Worm (Caenorhabditis elegans) whole organism, L3 larva: ENCODE data around the gene sid-3.

Source experiments
- ZK546.5 ChIP-seq: sonication (generic microtip); optimal IDR thresholded peaks from 2 replicates; lab custom pipeline; 2017; ENCODE audit warnings: missing biosample characterization, missing genetic modification characterization
- aly-2 ChIP-seq: fragments of 150-350 bp; optimal IDR thresholded peaks from 2 replicates; lab custom pipeline; 2014; ENCODE audit warnings: missing biosample characterization, missing genetic modification characterization
- ama-1 ChIP-seq: fragments of 150-350 bp; optimal IDR thresholded peaks from 2 replicates; lab custom pipeline; 2018
- ceh-16 ChIP-seq: sonication (generic microtip); optimal IDR thresholded peaks from 2 replicates; lab custom pipeline; 2017; ENCODE audit warnings: missing biosample characterization, missing genetic modification characterization
- ceh-28 ChIP-seq: fragments of 150-350 bp; optimal IDR thresholded peaks from 2 replicates; lab custom pipeline; 2014; ENCODE audit warnings: missing biosample characterization, missing genetic modification reagents, missing genetic modification characterization
- ceh-82 ChIP-seq: fragments of 150-350 bp; optimal IDR thresholded peaks from 2 replicates; lab custom pipeline; 2014; ENCODE audit warnings: missing biosample characterization, missing genetic modification characterization
- ceh-9 ChIP-seq: sonication (generic microtip); optimal IDR thresholded peaks from 2 replicates; lab custom pipeline; 2018; ENCODE audit warnings: missing biosample characterization, missing genetic modification characterization
- daf-12 ChIP-seq: fragments of 150-350 bp; optimal IDR thresholded peaks from 2 replicates; lab custom pipeline; 2014; ENCODE audit warnings: missing biosample characterization, missing genetic modification reagents, missing genetic modification characterization
- egl-27 ChIP-seq: sonication (generic microtip); optimal IDR thresholded peaks from 4 replicates; lab custom pipeline; 2017; ENCODE audit warnings: missing biosample characterization, missing genetic modification reagents, missing genetic modification characterization
- egl-5 ChIP-seq: fragments of 150-350 bp; optimal IDR thresholded peaks from 2 replicates; lab custom pipeline; 2017; ENCODE audit warnings: missing biosample characterization, missing genetic modification reagents, missing genetic modification characterization, inconsistent platforms
- elt-1 ChIP-seq: fragments of 150-350 bp; optimal IDR thresholded peaks from 2 replicates; lab custom pipeline; 2014; ENCODE audit warnings: missing biosample characterization, missing genetic modification characterization
- elt-2 ChIP-seq: sonication (generic microtip); optimal IDR thresholded peaks from 2 replicates; lab custom pipeline; 2016; ENCODE audit warnings: missing genetic modification reagents, mild to moderate bottlenecking, missing genetic modification characterization, missing compliant biosample characterization
- elt-3 ChIP-seq, 3 experiments: fragments of 150-350 bp in 1 of 3; sonication (generic microtip) in 2 of 3; optimal IDR thresholded peaks; 2 replicates in 2 of 3; 4 replicates in 1 of 3; lab custom pipeline; 2014 to 2017; ENCODE audit warnings: missing biosample characterization in 3 of 3, missing genetic modification characterization in 3 of 3
- fkh-2 ChIP-seq: fragments of 150-350 bp; optimal IDR thresholded peaks from 2 replicates; lab custom pipeline; 2014; ENCODE audit warnings: missing biosample characterization, missing genetic modification reagents, missing genetic modification characterization
- fos-1 ChIP-seq: fragments of 150-350 bp; optimal IDR thresholded peaks from 2 replicates; lab custom pipeline; 2014; ENCODE audit warnings: missing biosample characterization, missing genetic modification characterization
- hmg-11 ChIP-seq: sonication (generic microtip); optimal IDR thresholded peaks from 2 replicates; lab custom pipeline; 2016; ENCODE audit warnings: missing genetic modification characterization, missing compliant biosample characterization
- jun-1 ChIP-seq: fragments of 150-350 bp; optimal IDR thresholded peaks from 2 replicates; lab custom pipeline; 2014; ENCODE audit warnings: missing biosample characterization, missing genetic modification reagents, missing genetic modification characterization
- lin-15B ChIP-seq: fragments of 150-350 bp; optimal IDR thresholded peaks from 2 replicates; lab custom pipeline; 2014; ENCODE audit warnings: missing biosample characterization, missing genetic modification characterization
- lsy-12 ChIP-seq: sonication (generic microtip); optimal IDR thresholded peaks from 2 replicates; lab custom pipeline; 2016; ENCODE audit warnings: mild to moderate bottlenecking, missing genetic modification characterization, missing compliant biosample characterization
- mdl-1 ChIP-seq: fragments of 150-350 bp; optimal IDR thresholded peaks from 2 replicates; lab custom pipeline; 2014; ENCODE audit warnings: missing biosample characterization, missing genetic modification characterization
- mml-1 ChIP-seq: fragments of 150-350 bp; sonication (generic microtip); optimal IDR thresholded peaks from 3 replicates; lab custom pipeline; 2014; ENCODE audit warnings: missing biosample characterization, missing genetic modification characterization
- nfya-1 ChIP-seq: sonication (generic microtip); optimal IDR thresholded peaks from 2 replicates; lab custom pipeline; 2017; ENCODE audit warnings: missing genetic modification characterization, mild to moderate bottlenecking, missing compliant biosample characterization, antibody characterized with exemption, moderate library complexity; ENCODE audit not compliant: insufficient read depth
- nhr-11 ChIP-seq: fragments of 150-350 bp; optimal IDR thresholded peaks from 2 replicates; lab custom pipeline; 2014; ENCODE audit warnings: missing biosample characterization, missing genetic modification characterization
- nhr-23 ChIP-seq: fragments of 150-350 bp; optimal IDR thresholded peaks from 2 replicates; lab custom pipeline; 2014; ENCODE audit warnings: missing biosample characterization, missing genetic modification reagents, missing genetic modification characterization
- nhr-237 ChIP-seq: fragments of 150-350 bp; optimal IDR thresholded peaks from 2 replicates; lab custom pipeline; 2014; ENCODE audit warnings: missing biosample characterization, missing genetic modification characterization
- nhr-25 ChIP-seq: sonication (generic microtip); optimal IDR thresholded peaks from 2 replicates; lab custom pipeline; 2017; ENCODE audit warnings: missing biosample characterization, missing genetic modification characterization
- nhr-28 ChIP-seq: fragments of 150-350 bp; optimal IDR thresholded peaks from 2 replicates; lab custom pipeline; 2014; ENCODE audit warnings: missing biosample characterization, missing genetic modification characterization
- nhr-43 ChIP-seq: sonication (generic microtip); optimal IDR thresholded peaks from 2 replicates; lab custom pipeline; 2016; ENCODE audit warnings: mild to moderate bottlenecking, missing genetic modification characterization, missing compliant biosample characterization; ENCODE audit not compliant: poor library complexity, severe bottlenecking
- nhr-67 ChIP-seq: fragments of 150-350 bp; optimal IDR thresholded peaks from 2 replicates; lab custom pipeline; 2014; ENCODE audit warnings: missing biosample characterization, missing genetic modification characterization
- nhr-76 ChIP-seq: fragments of 150-350 bp; sonication (generic microtip); optimal IDR thresholded peaks from 5 replicates; lab custom pipeline; 2014; ENCODE audit warnings: missing biosample characterization, missing genetic modification characterization
- nhr-77 ChIP-seq: fragments of 150-350 bp; optimal IDR thresholded peaks from 2 replicates; lab custom pipeline; 2014; ENCODE audit warnings: missing biosample characterization, missing genetic modification characterization
- pha-4 ChIP-seq: fragments of 150-350 bp; optimal IDR thresholded peaks from 2 replicates; lab custom pipeline; 2014; ENCODE audit warnings: missing biosample characterization, missing genetic modification reagents, missing genetic modification characterization
- pqm-1 ChIP-seq: fragments of 150-350 bp; optimal IDR thresholded peaks from 2 replicates; lab custom pipeline; 2017; ENCODE audit warnings: missing biosample characterization, missing genetic modification characterization, inconsistent platforms
- skn-1 ChIP-seq: fragments of 150-350 bp; optimal IDR thresholded peaks from 2 replicates; lab custom pipeline; 2014; ENCODE audit warnings: missing biosample characterization, missing genetic modification characterization
- snpc-4 ChIP-seq: fragments of 150-350 bp; optimal IDR thresholded peaks from 2 replicates; lab custom pipeline; 2014; ENCODE audit warnings: missing biosample characterization, missing genetic modification characterization
- tbx-2 ChIP-seq: sonication (generic microtip); optimal IDR thresholded peaks from 2 replicates; lab custom pipeline; 2016; ENCODE audit warnings: mild to moderate bottlenecking, missing genetic modification characterization, missing compliant biosample characterization
- unc-62 ChIP-seq: fragments of 150-350 bp; sonication (generic microtip); optimal IDR thresholded peaks from 4 replicates; lab custom pipeline; 2014; ENCODE audit warnings: missing biosample characterization, missing genetic modification reagents, missing genetic modification characterization
- zag-1 ChIP-seq: fragments of 150-350 bp; optimal IDR thresholded peaks from 2 replicates; lab custom pipeline; 2014; ENCODE audit warnings: missing biosample characterization, missing genetic modification characterization
- ztf-11 ChIP-seq: fragments of 150-350 bp; optimal IDR thresholded peaks from 2 replicates; lab custom pipeline; 2014; ENCODE audit warnings: missing biosample characterization, missing genetic modification characterization

sid-3 gene

ce11 chrX:17203399-17203798 lies 17.2 kb downstream of the sid-3 start:
- TF ChIP-seq unc-62 (GFP tag; lab: Kevin White, UChicago) (no peak), nhr-237 (tag; lab: Kevin White, UChicago) (no peak), ceh-16 (no peak), nhr-25 (no peak), skn-1 (no peak), nfya-1 (tag; lab: Kevin White, UChicago) (no peak), zag-1 (tag; lab: Kevin White, UChicago) (no peak), elt-1 (tag; lab: Kevin White, UChicago) (no peak), fos-1 (no peak), ztf-11 (no peak), nhr-28 (no peak), elt-2 (no peak), ceh-28 (tag; lab: Kevin White, UChicago) (no peak)

ce11 chrX:17205853-17206252 lies 19.7 kb downstream of the sid-3 start:
- TF ChIP-seq jun-1: no peak
- peak; percentile 58 for TF ChIP-seq elt-2
- peak; percentile 43 for TF ChIP-seq pha-4 (tag; lab: Kevin White, UChicago)
- TF ChIP-seq pqm-1: peak; percentile 58

- no peak for TF ChIP-seq snpc-4 (tag; lab: Kevin White, UChicago)
- TF ChIP-seq ceh-16: no peak
These were observed 23.1 kb downstream of the sid-3 start, which contains the start of gene T08G2.2 for ce11 chrX:17209265-17209664. Gene T08G2.2 (minus strand): TSS chrX:17209365.

ce11 chrX:17211513-17211912 lies 25.3 kb downstream of the sid-3 start:
- TF ChIP-seq fos-1: no peak
- TF ChIP-seq nhr-23: peak; percentile 77
- TF ChIP-seq ZK546.5 (tag; lab: Kevin White, UChicago): no peak
- TF ChIP-seq nhr-25: no peak
- no peak for TF ChIP-seq unc-62 (GFP tag; lab: Kevin White, UChicago)

ce11 chrX:17214803-17215202 lies 28.6 kb downstream of the sid-3 start, which contains the start of gene acdh-10:
Gene acdh-10 (minus strand): TSS chrX:17214903.
- TF ChIP-seq ceh-28 (tag; lab: Kevin White, UChicago) (no peak), ama-1 (lab: Kevin White, UChicago) (peak; percentile 30)

ce11 chrX:17215753-17216152 lies 29.6 kb downstream of the sid-3 start:
- TF ChIP-seq ceh-82 (tag; lab: Kevin White, UChicago) (no peak), mml-1 (tag; lab: Kevin White, UChicago) (no peak), fkh-2 (tag; lab: Kevin White, UChicago) (no peak), tbx-2 (tag; lab: Kevin White, UChicago) (no peak), elt-2 (no peak), ama-1 (lab: Kevin White, UChicago) (no peak), lsy-12 (tag; lab: Kevin White, UChicago) (no peak), nhr-67 (no peak), hmg-11 (no peak), egl-27 (tag; lab: Kevin White, UChicago) (no peak), nfya-1 (tag; lab: Kevin White, UChicago) (no peak), ceh-9 (tag; lab: Kevin White, UChicago) (no peak), unc-62 (GFP tag; lab: Kevin White, UChicago) (no peak), mdl-1 (tag; lab: Kevin White, UChicago) (no peak), ceh-28 (tag; lab: Kevin White, UChicago) (no peak), zag-1 (tag; lab: Kevin White, UChicago) (no peak)

- TF ChIP-seq nhr-25 (peak; percentile 17), lin-15B (tag; lab: Kevin White, UChicago) (no peak), jun-1 (peak; percentile 51), nhr-43 (peak; percentile 46), nhr-23 (peak; percentile 54), nhr-28 (no peak), tbx-2 (tag; lab: Kevin White, UChicago) (no peak), egl-5 (no peak), mdl-1 (tag; lab: Kevin White, UChicago) (peak; percentile 39), nhr-76 (tag; lab: Kevin White, UChicago) (no peak), nhr-77 (no peak), elt-3 (tag; optimal IDR thresholded peaks at IDR 0.05; lab: Kevin White, UChicago) (peak in 2 of 3 experiments; percentile 12 to 61), daf-12 (no peak), nhr-11 (tag; lab: Kevin White, UChicago) (peak; percentile 36), fkh-2 (tag; lab: Kevin White, UChicago) (no peak), nhr-67 (no peak), pqm-1 (peak; percentile 52), aly-2 (tag; lab: Kevin White, UChicago) (no peak), elt-2 (peak; percentile 67), nfya-1 (tag; lab: Kevin White, UChicago) (peak; percentile 91), mml-1 (tag; lab: Kevin White, UChicago) (no peak)
These were observed 30.0 kb downstream of the sid-3 start for ce11 chrX:17216178-17216577.
